3 worm cellular contexts compared by ENCODE assay signal in genomic region chrV:1875497-1875988, ce11.
A peak's percentile ranks its signal among the peaks of the same experiment; 100 is the strongest.
TF ChIP-seq lines count a peak whose summit lies in the region.

No protein-coding gene starts in this region.

TF ChIP-seq in whole organism, L4 larva, 104 proteins besides CTCF, POLR2A, EP300 and RAD21 (continued from another document and continues in another):
- no peak for TF ChIP-seq lin-39 (tag; optimal IDR thresholded peaks at IDR 0.05; lab: Kevin White, UChicago)
- TF ChIP-seq mxl-2 (GFP tag; conservative IDR thresholded peaks at IDR 0.05; lab: Robert Waterston, UW), result no peak
- TF ChIP-seq nhr-48 (tag; optimal IDR thresholded peaks at IDR 0.05; lab: Kevin White, UChicago), result no peak
- peak; percentile 30 for TF ChIP-seq spr-3 (GFP tag; optimal IDR thresholded peaks at IDR 0.05; lab: Kevin White, UChicago)
- no peak for TF ChIP-seq unc-62 (GFP tag; optimal IDR thresholded peaks at IDR 0.05 in 1 of 2; lab: Kevin White, UChicago)
- no peak for TF ChIP-seq unc-62 (tag; optimal IDR thresholded peaks at IDR 0.05; lab: Kevin White, UChicago)
- no peak for TF ChIP-seq zip-2 (tag; optimal IDR thresholded peaks at IDR 0.05; lab: Kevin White, UChicago)
- peak; percentile 63 for TF ChIP-seq ctbp-1 (GFP tag; IDR thresholded peaks at IDR 0.05; lab: Robert Waterston, UW)
- peak; percentile 77; the same call in 1 of the 2 replicates for TF ChIP-seq zfp-3 (GFP tag; conservative IDR thresholded peaks at IDR 0.05; lab: Robert Waterston, UW)
- TF ChIP-seq dmd-6 (GFP tag; IDR thresholded peaks at IDR 0.05; lab: Robert Waterston, UW), result peak; percentile 23; the same call in 1 of the 2 replicates
- peak; percentile 79 for TF ChIP-seq D1046.2 (GFP tag; IDR thresholded peaks at IDR 0.05; lab: Robert Waterston, UW)
- TF ChIP-seq vab-7 (GFP tag; IDR thresholded peaks at IDR 0.05; lab: Robert Waterston, UW), result peak; percentile 58
- peak; percentile 36 for TF ChIP-seq mes-2 (tag; optimal IDR thresholded peaks at IDR 0.05; lab: Kevin White, UChicago; ENCODE audit: poor library complexity, severe bottlenecking)
- TF ChIP-seq snpc-4 (tag; optimal IDR thresholded peaks at IDR 0.05; lab: Kevin White, UChicago), result no peak
- TF ChIP-seq hlh-30 (tag; optimal IDR thresholded peaks at IDR 0.05; lab: Kevin White, UChicago; ENCODE audit: insufficient read depth), result no peak
- TF ChIP-seq dmd-9 (GFP tag; IDR thresholded peaks at IDR 0.05; lab: Robert Waterston, UW), result 0 out of 2 replicates have a peak, but pooled peaks have one; percentile 20
- 0 out of 2 replicates have a peak, but pooled peaks have one; percentile 43 for TF ChIP-seq madf-9 (GFP tag; conservative IDR thresholded peaks at IDR 0.05; lab: Robert Waterston, UW)
- TF ChIP-seq daf-16 (GFP tag; optimal IDR thresholded peaks at IDR 0.05; lab: Kevin White, UChicago), result no peak
- TF ChIP-seq daf-16 (tag; optimal IDR thresholded peaks at IDR 0.05; lab: Kevin White, UChicago), result peak; percentile 10
- TF ChIP-seq ZK546.5 (tag; optimal IDR thresholded peaks at IDR 0.05; lab: Kevin White, UChicago), result no peak
- no peak for TF ChIP-seq hmg-1.1 (GFP tag; IDR thresholded peaks at IDR 0.05; lab: Robert Waterston, UW)
- TF ChIP-seq nhr-11 (tag; optimal IDR thresholded peaks at IDR 0.05; lab: Kevin White, UChicago), result no peak
- TF ChIP-seq ZK337.2 (GFP tag; IDR thresholded peaks at IDR 0.05; lab: Robert Waterston, UW), result no peak
- TF ChIP-seq nhr-102 (tag; optimal IDR thresholded peaks at IDR 0.05; lab: Kevin White, UChicago), result peak; percentile 48
- no peak for TF ChIP-seq F37D6.2 (tag; optimal IDR thresholded peaks at IDR 0.05; lab: Kevin White, UChicago)
- no peak for TF ChIP-seq ceh-20 (GFP tag; IDR thresholded peaks at IDR 0.05; lab: Robert Waterston, UW)
- no peak for TF ChIP-seq nhr-28 (tag; optimal IDR thresholded peaks at IDR 0.05; lab: Kevin White, UChicago)
- no peak for TF ChIP-seq attf-4 (tag; optimal IDR thresholded peaks at IDR 0.05; lab: Kevin White, UChicago)
- TF ChIP-seq T20F7.1 (GFP tag; optimal IDR thresholded peaks at IDR 0.05; lab: Kevin White, UChicago), result peak; percentile 71
- no peak for TF ChIP-seq nhr-76 (tag; optimal IDR thresholded peaks at IDR 0.05; lab: Kevin White, UChicago)
- TF ChIP-seq nhr-42 (GFP tag; IDR thresholded peaks at IDR 0.05; lab: Robert Waterston, UW), result no peak
- TF ChIP-seq ztf-7 (tag; optimal IDR thresholded peaks at IDR 0.05; lab: Kevin White, UChicago), result no peak
- TF ChIP-seq gei-8 (GFP tag; optimal IDR thresholded peaks at IDR 0.05; lab: Kevin White, UChicago), result no peak
- TF ChIP-seq dpl-1 (GFP tag; optimal IDR thresholded peaks at IDR 0.05; lab: Kevin White, UChicago), result no peak
- TF ChIP-seq aha-1 (tag; lab: Kevin White, UChicago), result peak; percentile 82
- peak; percentile 41 for TF ChIP-seq ama-1 (optimal IDR thresholded peaks at IDR 0.05; lab: Kevin White, UChicago)
- TF ChIP-seq pqm-1 (tag; optimal IDR thresholded peaks at IDR 0.05; lab: Kevin White, UChicago), result no peak
- TF ChIP-seq saeg-2 (GFP tag; IDR thresholded peaks at IDR 0.05; lab: Robert Waterston, UW), result no peak
- TF ChIP-seq set-16 (GFP tag; IDR thresholded peaks at IDR 0.05; lab: Robert Waterston, UW), result no peak
- no peak for TF ChIP-seq fkh-10 (GFP tag; optimal IDR thresholded peaks at IDR 0.05; lab: Kevin White, UChicago)
- no peak for TF ChIP-seq daf-8 (GFP tag; IDR thresholded peaks at IDR 0.05; lab: Robert Waterston, UW)
- TF ChIP-seq lin-29 (GFP tag; IDR thresholded peaks at IDR 0.05; lab: Robert Waterston, UW), result no peak
- TF ChIP-seq nhr-111 (GFP tag; optimal IDR thresholded peaks at IDR 0.05; lab: Kevin White, UChicago), result peak; percentile 86
- TF ChIP-seq ceh-28 (tag; optimal IDR thresholded peaks at IDR 0.05; lab: Kevin White, UChicago), result no peak
- no peak for TF ChIP-seq egl-27 (tag; optimal IDR thresholded peaks at IDR 0.05; lab: Kevin White, UChicago)

TF ChIP-seq in whole organism, late embryonic, 69 proteins besides CTCF, POLR2A, EP300 and RAD21 (continued from another document):
- TF ChIP-seq elt-2 (tag; optimal IDR thresholded peaks at IDR 0.05; lab: Kevin White, UChicago), result peak; percentile 71
- no peak for TF ChIP-seq pax-1 (tag; optimal IDR thresholded peaks at IDR 0.05; lab: Kevin White, UChicago)
- no peak for TF ChIP-seq ceh-48 (tag; optimal IDR thresholded peaks at IDR 0.05; lab: Kevin White, UChicago)
- TF ChIP-seq eyg-1 (tag; optimal IDR thresholded peaks at IDR 0.05; lab: Kevin White, UChicago), result no peak
- TF ChIP-seq elt-4 (tag; optimal IDR thresholded peaks at IDR 0.05; lab: Kevin White, UChicago), result no peak
- TF ChIP-seq hlh-6 (tag; optimal IDR thresholded peaks at IDR 0.05; lab: Kevin White, UChicago), result no peak
- no peak for TF ChIP-seq ceh-24 (tag; optimal IDR thresholded peaks at IDR 0.05; lab: Kevin White, UChicago)
- no peak for TF ChIP-seq ceh-45 (GFP tag; IDR thresholded peaks at IDR 0.05; lab: Robert Waterston, UW)
- no peak for TF ChIP-seq ceh-19 (GFP tag; optimal IDR thresholded peaks at IDR 0.05; lab: Kevin White, UChicago)
- TF ChIP-seq nhr-232 (tag; optimal IDR thresholded peaks at IDR 0.05; lab: Kevin White, UChicago), result no peak
- no peak for TF ChIP-seq syd-9 (tag; optimal IDR thresholded peaks at IDR 0.05; lab: Kevin White, UChicago)
- TF ChIP-seq C38D4.7 (GFP tag; optimal IDR thresholded peaks at IDR 0.05; lab: Kevin White, UChicago), result peak; percentile 48
- TF ChIP-seq fkh-6 (tag; optimal IDR thresholded peaks at IDR 0.05; lab: Kevin White, UChicago), result no peak
- TF ChIP-seq pha-2 (tag; optimal IDR thresholded peaks at IDR 0.05; lab: Kevin White, UChicago), result peak; percentile 24
- TF ChIP-seq Y22D7AL.16 (tag; optimal IDR thresholded peaks at IDR 0.05; lab: Kevin White, UChicago), result no peak
- peak; percentile 9 for TF ChIP-seq fax-1 (tag; optimal IDR thresholded peaks at IDR 0.05; lab: Kevin White, UChicago)
- TF ChIP-seq ceh-30 (tag; optimal IDR thresholded peaks at IDR 0.05; lab: Kevin White, UChicago), result no peak
- TF ChIP-seq pat-9 (tag; optimal IDR thresholded peaks at IDR 0.05; lab: Kevin White, UChicago), result peak; percentile 30
- peak; percentile 77 for TF ChIP-seq ama-1 (optimal IDR thresholded peaks at IDR 0.05; lab: Kevin White, UChicago)
- TF ChIP-seq unc-86 (tag; optimal IDR thresholded peaks at IDR 0.05; lab: Kevin White, UChicago), result no peak
- TF ChIP-seq unc-3 (GFP tag; conservative IDR thresholded peaks at IDR 0.05; lab: Robert Waterston, UW), result no peak
- TF ChIP-seq unc-3 (tag; optimal IDR thresholded peaks at IDR 0.05; lab: Kevin White, UChicago), result no peak
- no peak for TF ChIP-seq sdc-2 (tag; optimal IDR thresholded peaks at IDR 0.05; lab: Kevin White, UChicago)
- TF ChIP-seq che-1 (tag; optimal IDR thresholded peaks at IDR 0.05; lab: Kevin White, UChicago), result no peak
- no peak for TF ChIP-seq lin-11 (tag; optimal IDR thresholded peaks at IDR 0.05; lab: Kevin White, UChicago)
- peak; percentile 51 for TF ChIP-seq zip-5 (tag; optimal IDR thresholded peaks at IDR 0.05; lab: Kevin White, UChicago)
- TF ChIP-seq hlh-8 (tag; optimal IDR thresholded peaks at IDR 0.05; lab: Kevin White, UChicago), result no peak
- TF ChIP-seq rnt-1 (tag; optimal IDR thresholded peaks at IDR 0.05; lab: Kevin White, UChicago), result no peak
- TF ChIP-seq madf-2 (tag; optimal IDR thresholded peaks at IDR 0.05; lab: Kevin White, UChicago), result peak; percentile 1
- no peak for TF ChIP-seq npax-4 (tag; optimal IDR thresholded peaks at IDR 0.05; lab: Kevin White, UChicago)
- no peak for TF ChIP-seq K09A11.1 (tag; optimal IDR thresholded peaks at IDR 0.05; lab: Kevin White, UChicago; ENCODE audit: insufficient read depth)
- no peak for TF ChIP-seq ceh-34 (tag; optimal IDR thresholded peaks at IDR 0.05; lab: Kevin White, UChicago)
- no peak for TF ChIP-seq ceh-6 (GFP tag; optimal IDR thresholded peaks at IDR 0.05; lab: Kevin White, UChicago)
- no peak for TF ChIP-seq pha-4 (tag; optimal IDR thresholded peaks at IDR 0.05; lab: Kevin White, UChicago)
- TF ChIP-seq hlh-13 (GFP tag; optimal IDR thresholded peaks at IDR 0.05; lab: Kevin White, UChicago), result no peak
- no peak for TF ChIP-seq pag-3 (tag; optimal IDR thresholded peaks at IDR 0.05; lab: Kevin White, UChicago; ENCODE audit: borderline replicate concordance)
- peak; percentile 20 for TF ChIP-seq dmd-4 (tag; optimal IDR thresholded peaks at IDR 0.05; lab: Kevin White, UChicago; ENCODE audit: borderline replicate concordance)
- TF ChIP-seq nhr-11 (tag; optimal IDR thresholded peaks at IDR 0.05; lab: Kevin White, UChicago), result no peak
- peak; percentile 54 for TF ChIP-seq C08G9.2 (tag; optimal IDR thresholded peaks at IDR 0.05; lab: Kevin White, UChicago)

TF ChIP-seq in whole organism, mixed stage, embryonic, 35 proteins besides CTCF, POLR2A, EP300 and RAD21 (continued from another document):
- TF ChIP-seq bed-3 (GFP tag; optimal IDR thresholded peaks at IDR 0.05; lab: Kevin White, UChicago), result peak; percentile 29
- no peak for TF ChIP-seq mab-5 (tag; optimal IDR thresholded peaks at IDR 0.05; lab: Kevin White, UChicago)
